Worm (Caenorhabditis elegans) whole organism, L2 larva: ENCODE results near the gene F43B10.1.

Experiments
- C34F6.9 ChIP-seq: fragments of 150-350 bp; optimal IDR thresholded peaks from 2 replicates; lab custom pipeline; 2014; ENCODE audit warnings: missing biosample characterization, missing genetic modification characterization
- F13H6.1 ChIP-seq: sonication (generic microtip); optimal IDR thresholded peaks from 2 replicates; lab custom pipeline; 2016; ENCODE audit warnings: missing genetic modification characterization, missing compliant biosample characterization
- Y55F3AM.14 ChIP-seq: fragments of 200-800 bp; sonication (Bioruptor generic); optimal IDR thresholded peaks from 2 replicates; lab custom pipeline; 2018; ENCODE audit warnings: mild to moderate bottlenecking, missing genetic modification characterization, missing compliant biosample characterization
- ZK546.5 ChIP-seq: sonication (generic microtip); optimal IDR thresholded peaks from 2 replicates; lab custom pipeline; 2017; ENCODE audit warnings: missing biosample characterization, missing genetic modification characterization
- alr-1 ChIP-seq: fragments of 150-350 bp; optimal IDR thresholded peaks from 2 replicates; lab custom pipeline; 2014; ENCODE audit warnings: missing biosample characterization, missing genetic modification characterization
- aly-2 ChIP-seq: fragments of 150-350 bp; optimal IDR thresholded peaks from 2 replicates; lab custom pipeline; 2014; ENCODE audit warnings: missing biosample characterization, missing genetic modification characterization
- ama-1 ChIP-seq: fragments of 150-350 bp; optimal IDR thresholded peaks from 2 replicates; lab custom pipeline; 2018; ENCODE audit warnings: inconsistent platforms
- blmp-1 ChIP-seq: sonication (generic microtip); optimal IDR thresholded peaks from 2 replicates; lab custom pipeline; 2017; ENCODE audit warnings: missing genetic modification characterization, mild to moderate bottlenecking, missing compliant biosample characterization, antibody characterized with exemption, moderate library complexity; ENCODE audit not compliant: insufficient read depth
- ceh-82 ChIP-seq: fragments of 150-350 bp; optimal IDR thresholded peaks from 2 replicates; lab custom pipeline; 2014; ENCODE audit warnings: missing biosample characterization, missing genetic modification characterization
- crh-2 ChIP-seq: sonication (generic microtip); optimal IDR thresholded peaks from 2 replicates; lab custom pipeline; 2017; ENCODE audit warnings: missing biosample characterization, missing genetic modification characterization
- elt-1 ChIP-seq: fragments of 150-350 bp; optimal IDR thresholded peaks from 2 replicates; lab custom pipeline; 2014; ENCODE audit warnings: missing biosample characterization, missing genetic modification characterization
- elt-3 ChIP-seq: sonication (generic microtip); optimal IDR thresholded peaks from 2 replicates; lab custom pipeline; 2017; ENCODE audit warnings: missing biosample characterization, missing genetic modification characterization
- fos-1 ChIP-seq: fragments of 150-350 bp; optimal IDR thresholded peaks from 2 replicates; lab custom pipeline; 2014; ENCODE audit warnings: missing biosample characterization, missing genetic modification characterization
- gmeb-1 ChIP-seq: fragments of 150-350 bp; optimal IDR thresholded peaks from 2 replicates; lab custom pipeline; 2014; ENCODE audit warnings: missing biosample characterization, missing genetic modification characterization
- lin-11 ChIP-seq: fragments of 150-350 bp; sonication (generic microtip); optimal IDR thresholded peaks from 2 replicates; lab custom pipeline; 2014; ENCODE audit warnings: missing biosample characterization, missing genetic modification characterization, inconsistent platforms, mixed read lengths
- lin-13 ChIP-seq: fragments of 150-350 bp; optimal IDR thresholded peaks from 2 replicates; lab custom pipeline; 2014; ENCODE audit warnings: missing biosample characterization, missing genetic modification reagents, missing genetic modification characterization
- lin-39 ChIP-seq: fragments of 150-350 bp; optimal IDR thresholded peaks from 2 replicates; lab custom pipeline; 2014; ENCODE audit warnings: missing biosample characterization, missing genetic modification reagents, missing genetic modification characterization
- lsy-2 ChIP-seq, 2 experiments: fragments of 150-350 bp in 1 of 2; sonication (generic microtip) in 1 of 2; optimal IDR thresholded peaks; 2 replicates each; lab custom pipeline; 2014 to 2017; ENCODE audit warnings: missing biosample characterization in 2 of 2, missing genetic modification characterization in 2 of 2
- mab-5 ChIP-seq: fragments of 150-350 bp; optimal IDR thresholded peaks from 2 replicates; lab custom pipeline; 2014; ENCODE audit warnings: missing biosample characterization, missing genetic modification characterization
- mbf-1 ChIP-seq: sonication (generic microtip); optimal IDR thresholded peaks from 2 replicates; lab custom pipeline; 2017; ENCODE audit warnings: missing biosample characterization, missing genetic modification characterization
- mdl-1 ChIP-seq, 2 experiments: fragments of 150-350 bp in 1 of 2; sonication (generic microtip) in 1 of 2; optimal IDR thresholded peaks; 2 replicates each; lab custom pipeline; 2017; ENCODE audit warnings: missing biosample characterization in 2 of 2, missing genetic modification characterization in 2 of 2
- nhr-10 ChIP-seq: sonication (generic microtip); optimal IDR thresholded peaks from 2 replicates; lab custom pipeline; 2017; ENCODE audit warnings: missing biosample characterization, missing genetic modification characterization
- nhr-11 ChIP-seq: fragments of 150-350 bp; optimal IDR thresholded peaks from 2 replicates; lab custom pipeline; 2014; ENCODE audit warnings: missing biosample characterization, missing genetic modification characterization
- nhr-12 ChIP-seq: fragments of 150-350 bp; optimal IDR thresholded peaks from 2 replicates; lab custom pipeline; 2014; ENCODE audit warnings: missing biosample characterization, missing genetic modification characterization
- nhr-129 ChIP-seq: fragments of 150-350 bp; optimal IDR thresholded peaks from 2 replicates; lab custom pipeline; 2014; ENCODE audit warnings: missing biosample characterization, missing genetic modification characterization
- nhr-23 ChIP-seq: fragments of 150-350 bp; optimal IDR thresholded peaks from 2 replicates; lab custom pipeline; 2014; ENCODE audit warnings: missing biosample characterization, missing genetic modification reagents, missing genetic modification characterization
- nhr-237 ChIP-seq: fragments of 150-350 bp; optimal IDR thresholded peaks from 2 replicates; lab custom pipeline; 2014; ENCODE audit warnings: missing biosample characterization, missing genetic modification characterization
- nhr-25 ChIP-seq: fragments of 150-350 bp; sonication (generic microtip); optimal IDR thresholded peaks from 3 replicates; lab custom pipeline; 2014; ENCODE audit warnings: missing biosample characterization, missing genetic modification characterization
- nhr-6 ChIP-seq: fragments of 150-350 bp; optimal IDR thresholded peaks from 2 replicates; lab custom pipeline; 2014; ENCODE audit warnings: missing biosample characterization, missing genetic modification characterization
- nhr-77 ChIP-seq: fragments of 150-350 bp; optimal IDR thresholded peaks from 2 replicates; lab custom pipeline; 2014; ENCODE audit warnings: missing biosample characterization, missing genetic modification characterization
- sem-4 ChIP-seq: fragments of 150-350 bp; optimal IDR thresholded peaks from 2 replicates; lab custom pipeline; 2014; ENCODE audit warnings: missing biosample characterization, missing genetic modification reagents, missing genetic modification characterization
- skn-1 ChIP-seq: sonication (generic microtip); optimal IDR thresholded peaks from 2 replicates; lab custom pipeline; 2017; ENCODE audit warnings: missing biosample characterization, missing genetic modification characterization
- sma-9 ChIP-seq, 2 experiments: fragments of 150-350 bp in 1 of 2; sonication (generic microtip) in 1 of 2; optimal IDR thresholded peaks; 2 replicates each; lab custom pipeline; 2014 to 2016; ENCODE audit warnings: missing genetic modification characterization in 2 of 2, mild to moderate bottlenecking in 1 of 2, missing biosample characterization in 1 of 2, missing compliant biosample characterization in 1 of 2, missing genetic modification reagents in 1 of 2, moderate library complexity in 1 of 2
- snpc-4 ChIP-seq: fragments of 150-350 bp; optimal IDR thresholded peaks from 2 replicates; lab custom pipeline; 2014; ENCODE audit warnings: missing biosample characterization, missing genetic modification characterization
- unc-39 ChIP-seq: fragments of 150-350 bp; optimal IDR thresholded peaks from 2 replicates; lab custom pipeline; 2014; ENCODE audit warnings: missing biosample characterization, missing genetic modification characterization
- unc-55 ChIP-seq: fragments of 150-350 bp; sonication (generic microtip); optimal IDR thresholded peaks from 3 replicates; lab custom pipeline; 2014; ENCODE audit warnings: missing biosample characterization, missing genetic modification reagents, missing genetic modification characterization
- unc-62 ChIP-seq: fragments of 150-350 bp; optimal IDR thresholded peaks from 2 replicates; lab custom pipeline; 2014; ENCODE audit warnings: missing biosample characterization, missing genetic modification reagents, missing genetic modification characterization
- ztf-1 ChIP-seq: fragments of 200-800 bp; sonication (Bioruptor generic); conservative IDR thresholded peaks from 2 replicates; pipeline ENCODE4 v1.3.6; 2022; ENCODE audit warnings: missing genetic modification characterization, missing compliant biosample characterization
- ztf-11 ChIP-seq: sonication (generic microtip); optimal IDR thresholded peaks from 2 replicates; lab custom pipeline; 2017; ENCODE audit warnings: missing biosample characterization, missing genetic modification characterization
- ztf-4 ChIP-seq: fragments of 150-350 bp; optimal IDR thresholded peaks from 2 replicates; lab custom pipeline; 2014; ENCODE audit warnings: missing biosample characterization, missing genetic modification characterization

The F43B10.1 gene

DNA sequence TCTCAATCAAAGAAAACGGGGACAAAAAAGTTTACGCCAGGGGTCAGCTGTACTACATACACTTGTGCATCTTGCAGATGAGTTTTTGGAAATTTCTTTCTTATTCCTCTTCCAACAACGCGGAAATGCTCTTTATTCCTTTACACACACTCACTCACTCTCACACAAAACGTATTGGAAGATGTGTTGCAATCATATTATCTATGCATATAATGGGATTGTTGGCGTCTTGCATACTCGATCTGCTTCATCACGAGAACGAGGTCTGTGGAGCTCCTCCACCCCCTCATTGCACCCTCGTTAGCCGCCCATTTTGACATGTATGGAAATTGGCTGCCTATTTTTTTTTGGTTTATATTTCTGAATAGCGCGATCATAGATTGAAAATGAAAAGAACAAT, 13.8 kb downstream of the F43B10.1 start:
- TF ChIP-seq nhr-23 (tag; lab: Kevin White, UChicago) (no peak), unc-55 (GFP tag; lab: Kevin White, UChicago) (peak; percentile 44), nhr-77 (tag; lab: Kevin White, UChicago) (no peak), nhr-129 (no peak)

DNA sequence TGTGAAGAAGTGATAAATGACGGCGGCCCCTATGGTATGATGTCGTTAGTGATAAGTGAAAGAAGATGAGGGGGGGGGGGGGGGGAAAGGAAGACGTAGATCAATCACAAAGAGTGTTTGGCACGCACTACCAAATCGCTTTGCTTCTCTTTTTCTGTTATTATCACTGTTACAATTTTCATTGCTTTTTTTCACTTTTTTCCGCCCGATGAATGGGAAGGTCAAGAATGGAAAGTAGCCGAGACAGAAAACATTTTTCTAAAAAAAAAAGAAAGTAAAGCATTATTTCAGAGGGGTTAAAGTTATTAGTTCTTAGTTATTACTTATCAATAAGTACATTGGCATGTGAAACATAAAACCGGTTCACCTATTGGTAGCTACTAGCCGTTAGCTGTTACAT, 15.4 kb downstream of the F43B10.1 start:
- no peak for TF ChIP-seq unc-62
- peak; percentile 97 for TF ChIP-seq blmp-1 (tag; lab: Kevin White, UChicago)

DNA sequence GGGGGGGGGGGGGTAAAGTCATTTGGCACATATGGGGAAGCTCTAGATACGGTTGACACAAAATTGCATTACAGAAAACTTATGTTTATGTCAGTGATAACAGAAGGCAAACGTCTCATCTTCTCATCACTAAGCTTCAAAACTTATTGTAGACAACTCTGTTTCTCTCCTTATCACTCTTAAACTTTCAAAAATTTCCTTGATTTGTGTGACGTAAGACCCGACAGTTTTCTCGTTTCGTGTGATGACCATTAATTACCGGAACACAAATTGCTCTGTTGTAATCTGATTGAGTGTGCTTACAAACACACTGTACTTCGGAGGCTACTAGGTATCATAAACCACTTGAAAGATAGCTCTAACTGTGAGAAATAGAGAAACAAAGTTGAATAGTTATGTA, 17.7 kb downstream of the F43B10.1 start:
- TF ChIP-seq ama-1 = no peak
- TF ChIP-seq crh-2 (tag; lab: Kevin White, UChicago) = no peak
- TF ChIP-seq mdl-1 (tag; optimal IDR thresholded peaks at IDR 0.05; lab: Kevin White, UChicago) = no peak
- no peak for TF ChIP-seq ZK546.5 (tag; lab: Kevin White, UChicago)
- TF ChIP-seq aly-2 (tag; lab: Kevin White, UChicago) = no peak
- peak; percentile 3 for TF ChIP-seq sma-9 (GFP tag; optimal IDR thresholded peaks at IDR 0.05; lab: Kevin White, UChicago)
- no peak for TF ChIP-seq sma-9 (tag; optimal IDR thresholded peaks at IDR 0.05; lab: Kevin White, UChicago)
- no peak for TF ChIP-seq lin-39 (tag; lab: Kevin White, UChicago)
- TF ChIP-seq elt-3 (tag; lab: Kevin White, UChicago) = no peak
- peak; percentile 79 for TF ChIP-seq fos-1
- TF ChIP-seq nhr-10 (tag; lab: Kevin White, UChicago) = no peak

DNA sequence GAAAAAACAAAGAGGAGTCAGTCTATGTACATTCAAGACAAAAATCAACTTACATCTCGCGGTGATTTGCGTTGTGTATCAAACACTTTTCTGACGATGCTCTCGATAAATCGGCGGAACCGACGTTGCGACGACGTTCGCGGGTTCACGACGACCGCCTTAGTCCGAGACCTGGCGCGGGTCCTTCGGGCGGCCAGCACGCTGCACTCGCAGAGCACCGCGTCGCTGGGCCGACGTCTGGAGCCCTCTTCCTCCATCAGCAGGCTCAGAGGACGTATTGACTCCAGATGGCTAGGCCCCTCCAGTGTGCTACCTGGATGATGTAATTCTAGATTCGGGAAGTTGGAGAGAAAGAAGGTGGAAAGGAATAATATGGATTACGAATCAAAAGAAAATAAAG, 19.4 kb downstream of the F43B10.1 start:
- TF ChIP-seq nhr-77 (tag; lab: Kevin White, UChicago) (no peak), ceh-82 (tag; lab: Kevin White, UChicago) (no peak), lin-13 (no peak), nhr-12 (no peak), ztf-11 (tag; lab: Kevin White, UChicago) (no peak), lin-11 (tag; lab: Kevin White, UChicago) (no peak), alr-1 (no peak), skn-1 (tag; lab: Kevin White, UChicago) (no peak), mab-5 (tag; lab: Kevin White, UChicago) (no peak), nhr-10 (tag; lab: Kevin White, UChicago) (no peak), sma-9 (GFP tag; optimal IDR thresholded peaks at IDR 0.05; lab: Kevin White, UChicago) (no peak), sma-9 (tag; optimal IDR thresholded peaks at IDR 0.05; lab: Kevin White, UChicago) (no peak), C34F6.9 (tag; lab: Kevin White, UChicago) (no peak), aly-2 (tag; lab: Kevin White, UChicago) (no peak), nhr-237 (tag; lab: Kevin White, UChicago) (no peak), ZK546.5 (tag; lab: Kevin White, UChicago) (no peak)

DNA sequence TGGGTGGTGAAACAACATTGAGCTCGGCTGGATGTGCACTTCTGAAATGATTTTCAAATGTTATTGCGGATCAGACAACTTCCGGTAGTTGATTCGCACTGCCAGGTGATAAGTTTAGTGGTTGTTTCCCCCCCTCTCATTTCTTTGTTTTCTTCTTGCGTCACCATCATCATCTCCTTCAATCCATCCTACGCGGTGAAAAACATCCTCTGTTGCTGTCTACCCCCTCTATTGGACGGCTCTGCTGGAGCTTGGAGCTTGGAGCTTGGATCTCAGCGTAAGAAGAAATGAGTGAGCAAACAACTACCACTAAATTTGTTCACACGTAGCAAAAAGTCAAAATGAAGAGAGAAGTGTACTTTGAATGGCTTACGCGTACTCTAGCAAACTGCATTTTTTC, 20.9 kb downstream of the F43B10.1 start:
- TF ChIP-seq sma-9 (GFP tag; optimal IDR thresholded peaks at IDR 0.05; lab: Kevin White, UChicago) = no peak
- no peak for TF ChIP-seq sma-9 (tag; optimal IDR thresholded peaks at IDR 0.05; lab: Kevin White, UChicago)
- no peak for TF ChIP-seq nhr-12
- TF ChIP-seq nhr-11 = no peak
- no peak for TF ChIP-seq nhr-25 (tag; lab: Kevin White, UChicago)
- TF ChIP-seq mdl-1 (tag; optimal IDR thresholded peaks at IDR 0.05; lab: Kevin White, UChicago) = no peak

DNA sequence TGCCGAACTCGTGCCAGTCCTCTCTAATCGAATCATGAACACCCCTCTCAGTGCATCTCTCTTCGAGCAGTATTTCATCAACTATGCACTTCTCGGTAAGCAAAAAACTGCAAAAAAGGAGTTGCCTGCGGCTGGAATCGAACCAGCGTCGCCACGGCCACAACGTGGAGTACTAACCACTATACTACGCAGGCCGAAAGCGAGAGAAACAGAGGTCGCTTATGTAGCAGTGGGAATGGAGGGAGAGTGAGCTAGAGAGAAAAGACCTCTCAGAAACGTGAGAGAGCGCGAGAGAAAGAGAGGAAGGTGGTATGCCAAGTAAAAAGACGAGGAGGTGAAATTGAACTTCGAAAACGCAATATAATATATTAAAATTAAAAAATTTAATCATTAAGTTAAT, 27.9 kb downstream of the F43B10.1 start:
- TF ChIP-seq sma-9 (GFP tag; optimal IDR thresholded peaks at IDR 0.05; lab: Kevin White, UChicago) = peak; percentile 78
- TF ChIP-seq sma-9 (tag; optimal IDR thresholded peaks at IDR 0.05; lab: Kevin White, UChicago) = no peak
- TF ChIP-seq elt-1 (tag; lab: Kevin White, UChicago) = no peak
- TF ChIP-seq gmeb-1 = peak; percentile 68
- peak; percentile 82 for TF ChIP-seq fos-1
- no peak for TF ChIP-seq nhr-11
- TF ChIP-seq F13H6.1 (tag; lab: Kevin White, UChicago) = peak; percentile 78
- TF ChIP-seq blmp-1 (tag; lab: Kevin White, UChicago) = peak; percentile 13
- TF ChIP-seq elt-3 (tag; lab: Kevin White, UChicago) = no peak
- no peak for TF ChIP-seq nhr-77 (tag; lab: Kevin White, UChicago)
- no peak for TF ChIP-seq ceh-82 (tag; lab: Kevin White, UChicago)
- TF ChIP-seq ztf-4 (tag; lab: Kevin White, UChicago) = peak; percentile 30
- peak; percentile 91 for TF ChIP-seq crh-2 (tag; lab: Kevin White, UChicago)
- no peak for TF ChIP-seq ZK546.5 (tag; lab: Kevin White, UChicago)
- TF ChIP-seq unc-39 = no peak
- TF ChIP-seq snpc-4 (tag; lab: Kevin White, UChicago) = peak; percentile 71
- TF ChIP-seq lin-11 (tag; lab: Kevin White, UChicago) = peak; percentile 54
- TF ChIP-seq unc-55 (GFP tag; lab: Kevin White, UChicago) = peak; percentile 92
- peak; percentile 65 for TF ChIP-seq nhr-6 (tag; lab: Kevin White, UChicago)
- peak; percentile 7 for TF ChIP-seq sem-4 (tag; lab: Kevin White, UChicago)
- no peak for TF ChIP-seq mbf-1 (tag; lab: Kevin White, UChicago)
- peak; percentile 61 for TF ChIP-seq mab-5 (tag; lab: Kevin White, UChicago)
- TF ChIP-seq nhr-129 = peak; percentile 92
- TF ChIP-seq Y55F3AM.14 (GFP tag; lab: Kevin White, UChicago) = peak; percentile 52
- no peak for TF ChIP-seq ztf-11 (tag; lab: Kevin White, UChicago)
- no peak for TF ChIP-seq ztf-1 (GFP tag; lab: Robert Waterston, UW)
- TF ChIP-seq lsy-2 (tag; optimal IDR thresholded peaks at IDR 0.05; lab: Kevin White, UChicago) = peak; percentile 65 to 69
- no peak for TF ChIP-seq aly-2 (tag; lab: Kevin White, UChicago)
- TF ChIP-seq nhr-25 (tag; lab: Kevin White, UChicago) = peak; percentile 35
- no peak for TF ChIP-seq nhr-23 (tag; lab: Kevin White, UChicago)
